Fruit fly (Drosophila melanogaster): ENCODE data around the gene RpL32.

The RpL32 gene

DNA sequence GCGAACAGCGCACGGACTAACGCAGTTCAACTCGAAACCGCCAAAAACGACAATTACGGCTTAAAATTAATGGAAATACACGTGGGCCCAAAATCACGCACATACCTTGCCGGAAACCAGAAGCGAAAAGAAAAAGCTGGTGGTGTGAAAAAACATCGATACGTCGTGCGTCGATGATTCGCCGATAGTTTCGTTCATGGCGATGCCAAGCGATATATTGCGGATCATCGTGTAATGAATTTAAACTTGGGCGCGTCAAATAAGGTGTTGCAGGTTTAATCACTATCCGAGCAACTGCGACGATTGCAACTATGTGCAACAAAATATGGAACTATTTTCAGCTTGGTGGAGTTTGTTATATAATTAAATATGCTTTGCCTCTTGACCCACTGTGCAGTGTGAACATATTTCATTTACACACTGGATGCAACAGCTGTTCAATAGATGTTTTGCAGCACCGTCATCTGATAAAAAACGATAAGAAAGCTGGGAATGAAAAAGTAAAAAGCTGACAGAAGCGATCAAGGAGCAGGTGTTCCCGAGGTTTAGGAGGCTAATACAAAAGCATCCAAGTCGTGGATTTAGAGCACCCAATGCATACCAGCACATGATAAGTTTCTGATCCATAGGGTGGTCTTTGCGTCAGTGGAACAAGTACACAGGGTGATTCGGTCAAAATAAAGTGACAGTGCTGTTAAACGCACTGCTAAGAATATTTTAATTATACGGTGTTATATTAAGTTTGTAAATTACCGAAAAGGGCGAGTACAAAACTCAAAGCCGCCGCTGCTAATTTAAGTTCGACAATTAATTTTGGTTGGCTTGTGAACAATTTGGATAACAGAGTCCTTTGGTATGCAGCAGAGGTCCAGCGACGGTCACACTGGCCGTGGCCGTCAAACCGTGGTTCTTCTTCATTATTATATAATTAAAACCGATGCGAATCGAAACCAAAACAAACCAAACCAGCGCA lies at the start of gene RpL32, which contains the start of gene CG7943:
Gene RpL32 (minus strand): TSS at position 133 of the 973 bp plus-strand sequence.
Gene CG7943 (plus strand): TSS at position 442 of the 973 bp plus-strand sequence.
- TF ChIP-seq Sin3A (optimal IDR thresholded peaks at IDR 0.05) (no peak), insv (optimal IDR thresholded peaks at IDR 0.05) (no peak), Myc (optimal IDR thresholded peaks at IDR 0.05) (no peak), ttk (optimal IDR thresholded peaks at IDR 0.05) (no peak), h (optimal IDR thresholded peaks at IDR 0.05) (no peak), psq (optimal IDR thresholded peaks at IDR 0.05) (no peak)

DNA sequence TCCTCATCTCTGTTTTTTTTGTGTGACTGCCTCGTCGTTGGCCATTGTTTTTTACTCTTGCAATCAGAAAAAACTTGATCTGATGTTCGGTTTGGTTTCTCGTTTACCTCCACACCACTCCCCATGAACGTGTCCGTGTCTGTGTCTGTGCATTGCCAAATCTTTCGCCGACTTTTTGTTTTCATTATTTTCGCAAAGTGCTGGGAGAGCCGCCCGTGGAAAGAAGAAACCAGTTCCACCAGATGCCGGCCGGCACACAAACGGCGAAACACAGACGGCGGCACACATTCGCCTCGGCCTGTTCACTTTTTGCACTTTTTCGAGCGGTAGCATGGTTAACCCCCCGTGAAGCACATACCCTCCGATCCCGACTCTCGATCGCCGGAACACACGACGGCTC lies 49.4 kb upstream of the RpL32 start:
- TF ChIP-seq Myc (optimal IDR thresholded peaks at IDR 0.05) (no peak), ttk (optimal IDR thresholded peaks at IDR 0.05) (no peak), Sin3A (optimal IDR thresholded peaks at IDR 0.05) (no peak), psq (optimal IDR thresholded peaks at IDR 0.05) (no peak), h (optimal IDR thresholded peaks at IDR 0.05) (no peak), insv (optimal IDR thresholded peaks at IDR 0.05) (no peak)

DNA sequence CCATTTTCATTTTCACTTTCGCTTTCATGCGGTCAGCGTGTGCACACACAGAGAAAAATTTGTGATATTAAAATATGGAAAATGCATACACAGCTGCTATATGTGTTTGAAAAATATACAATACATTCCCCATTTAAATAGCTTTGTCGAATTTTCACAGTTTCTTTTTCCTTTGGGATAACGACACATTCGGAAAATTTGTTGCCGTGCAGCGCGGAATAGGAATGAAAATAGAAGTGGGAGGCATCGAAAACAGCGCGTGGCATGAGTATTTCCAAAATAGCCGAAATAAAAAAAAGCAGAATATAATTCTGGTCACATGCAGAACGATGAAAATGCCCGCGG lies 46.7 kb upstream of the RpL32 start:
- TF ChIP-seq ttk (optimal IDR thresholded peaks at IDR 0.05) = no peak
- no peak for TF ChIP-seq Sin3A (optimal IDR thresholded peaks at IDR 0.05)
- no peak for TF ChIP-seq psq (optimal IDR thresholded peaks at IDR 0.05)
- no peak for TF ChIP-seq Myc (optimal IDR thresholded peaks at IDR 0.05)
- TF ChIP-seq h (optimal IDR thresholded peaks at IDR 0.05) = no peak
- TF ChIP-seq insv (optimal IDR thresholded peaks at IDR 0.05) = no peak

DNA sequence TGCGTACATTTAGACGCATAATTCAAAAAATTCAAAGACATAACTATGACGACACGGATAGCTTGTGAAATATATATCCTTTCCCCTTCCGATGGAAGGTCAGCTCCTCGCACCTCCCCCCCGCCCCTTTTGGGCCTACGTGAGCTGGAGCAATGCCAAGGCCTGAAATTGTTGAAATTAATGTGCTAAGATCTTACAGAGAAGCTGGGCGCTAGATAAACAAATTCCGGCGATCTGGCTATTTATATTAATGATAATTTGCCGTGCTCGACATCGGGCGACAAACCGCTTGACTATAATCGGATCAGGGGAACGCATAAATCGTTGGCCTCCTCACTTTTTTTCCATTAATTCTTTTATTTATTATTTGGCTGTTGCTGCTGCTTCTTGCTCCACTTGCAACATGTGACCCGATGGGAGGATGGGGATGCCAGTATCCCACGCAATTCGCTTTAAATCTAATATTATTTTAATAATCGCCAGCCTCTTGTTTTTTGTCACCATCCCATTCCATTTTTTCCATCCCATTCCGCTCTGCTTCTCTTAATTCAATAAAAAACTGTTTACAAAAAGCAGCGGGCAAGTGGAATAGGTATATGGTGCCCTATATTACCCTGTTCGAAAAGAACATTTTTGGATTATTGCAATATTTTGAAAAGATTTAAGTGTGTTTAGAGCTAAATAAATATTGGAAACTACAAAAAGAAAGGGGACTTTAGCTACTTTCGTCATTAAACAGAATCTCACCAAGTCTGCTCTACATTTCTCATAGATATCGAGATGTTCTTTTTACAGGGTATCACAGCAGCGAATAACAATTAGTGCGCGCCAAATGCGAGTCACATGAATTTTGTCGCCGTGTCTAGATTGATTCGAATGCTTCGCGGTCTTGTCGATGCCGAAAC lies 46.1 kb upstream of the RpL32 start:
- TF ChIP-seq ttk (optimal IDR thresholded peaks at IDR 0.05) (no peak), insv (optimal IDR thresholded peaks at IDR 0.05) (no peak), psq (optimal IDR thresholded peaks at IDR 0.05) (no peak), Myc (optimal IDR thresholded peaks at IDR 0.05) (no peak), Sin3A (optimal IDR thresholded peaks at IDR 0.05) (no peak), h (optimal IDR thresholded peaks at IDR 0.05) (no peak)

DNA sequence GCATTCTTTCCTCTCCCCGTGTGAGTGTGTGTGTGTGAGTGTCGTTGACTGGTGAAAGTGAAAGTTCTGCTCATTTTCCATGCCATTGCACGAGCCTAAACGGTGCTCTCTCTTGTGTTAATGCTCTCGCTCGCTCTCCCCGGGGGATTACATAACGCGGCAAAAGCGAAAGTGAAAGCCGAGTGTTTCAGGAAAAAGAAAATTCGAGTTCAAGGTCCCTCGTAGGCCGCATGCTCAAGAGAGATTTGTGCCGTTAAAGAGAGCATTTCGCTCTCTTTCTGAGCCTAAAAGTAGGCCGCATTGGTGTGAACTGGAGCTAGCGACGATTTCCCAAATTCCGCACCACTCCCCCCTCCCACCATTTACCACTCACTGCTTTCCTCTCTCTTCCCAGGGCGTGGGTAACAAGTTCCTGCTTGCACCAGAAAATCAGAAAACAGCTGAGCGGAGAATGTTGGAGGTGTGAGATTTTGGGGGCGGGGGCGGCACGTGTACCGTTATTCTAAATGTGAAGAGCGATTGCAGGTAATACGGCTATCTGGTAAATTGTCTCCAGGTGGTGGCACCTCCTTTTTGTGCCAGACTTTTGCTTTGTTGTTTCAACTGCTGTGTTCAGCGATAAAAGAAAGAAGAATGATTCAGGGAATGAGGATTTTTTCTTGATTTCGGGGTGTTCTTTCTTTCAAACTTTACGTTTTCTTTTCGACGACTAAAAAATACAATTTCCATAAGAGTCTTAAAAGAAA lies 44.5 kb upstream of the RpL32 start:
- TF ChIP-seq Myc (optimal IDR thresholded peaks at IDR 0.05) = no peak
- no peak for TF ChIP-seq insv (optimal IDR thresholded peaks at IDR 0.05)
- TF ChIP-seq Sin3A (optimal IDR thresholded peaks at IDR 0.05) = no peak
- no peak for TF ChIP-seq psq (optimal IDR thresholded peaks at IDR 0.05)
- TF ChIP-seq h (optimal IDR thresholded peaks at IDR 0.05) = no peak
- no peak for TF ChIP-seq ttk (optimal IDR thresholded peaks at IDR 0.05)

DNA sequence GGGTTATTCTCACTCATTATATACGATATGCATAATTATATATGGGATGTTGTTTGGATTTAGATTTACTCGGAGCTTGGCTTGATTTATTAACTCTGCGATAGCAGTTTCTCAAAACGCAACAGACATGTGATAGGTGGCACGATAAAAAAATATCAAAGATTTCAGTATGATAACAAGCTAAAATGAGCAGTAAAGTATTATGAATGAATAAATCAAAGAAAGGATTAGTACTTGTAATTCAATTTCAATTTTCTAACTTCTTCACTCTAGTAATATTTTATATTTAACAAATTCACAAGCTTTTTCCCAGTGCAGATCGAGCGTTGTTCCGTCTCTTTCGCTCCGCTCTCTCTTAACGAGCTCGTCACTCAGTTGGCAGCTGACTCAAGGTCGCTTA lies 38.2 kb upstream of the RpL32 start:
- no peak for TF ChIP-seq psq (optimal IDR thresholded peaks at IDR 0.05)

DNA sequence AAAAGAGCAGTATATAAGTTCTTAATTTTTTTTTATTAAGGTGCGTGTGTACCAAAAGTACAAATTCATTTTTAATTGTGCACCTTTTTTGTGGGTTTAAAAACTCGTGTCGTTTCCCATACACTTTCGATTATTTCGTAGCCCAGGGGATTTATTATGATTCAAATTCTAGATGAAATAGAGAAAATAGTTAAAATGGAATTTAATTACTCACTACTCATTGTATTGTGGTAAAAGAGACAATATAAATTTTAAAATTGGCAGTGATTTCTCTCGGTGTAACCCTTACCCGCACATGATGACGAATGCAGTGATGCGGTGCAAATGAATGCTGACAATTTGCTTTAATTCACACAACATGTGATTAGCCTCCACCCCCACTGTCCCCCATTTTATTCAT lies 37.3 kb upstream of the RpL32 start:
- TF ChIP-seq Myc (optimal IDR thresholded peaks at IDR 0.05) = no peak
- TF ChIP-seq Sin3A (optimal IDR thresholded peaks at IDR 0.05) = no peak
- no peak for TF ChIP-seq h (optimal IDR thresholded peaks at IDR 0.05)
- no peak for TF ChIP-seq ttk (optimal IDR thresholded peaks at IDR 0.05)
- TF ChIP-seq insv (optimal IDR thresholded peaks at IDR 0.05) = no peak
- TF ChIP-seq psq (optimal IDR thresholded peaks at IDR 0.05) = no peak

DNA sequence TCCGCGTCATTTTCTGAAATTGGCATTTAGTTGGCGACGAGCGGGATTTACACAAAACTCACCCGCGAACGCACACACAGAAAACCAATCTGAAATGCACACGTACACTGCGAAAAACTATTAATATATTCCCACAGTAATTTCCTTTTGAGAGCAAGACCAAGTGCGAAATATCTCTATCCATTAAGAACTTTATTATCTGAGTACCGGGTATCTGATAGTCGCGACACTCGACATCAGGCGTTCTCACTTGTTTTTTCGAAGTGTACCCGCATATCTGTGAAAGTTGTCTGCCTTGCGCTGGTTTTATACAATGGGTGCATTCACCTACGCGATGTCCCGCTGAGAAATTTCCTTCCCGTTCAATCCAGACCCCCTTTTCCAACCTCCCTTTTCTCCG lies 30.1 kb upstream of the RpL32 start:
- TF ChIP-seq insv (optimal IDR thresholded peaks at IDR 0.05) (no peak), ttk (optimal IDR thresholded peaks at IDR 0.05) (no peak), psq (optimal IDR thresholded peaks at IDR 0.05) (no peak), h (optimal IDR thresholded peaks at IDR 0.05) (no peak), Sin3A (optimal IDR thresholded peaks at IDR 0.05) (no peak), Myc (optimal IDR thresholded peaks at IDR 0.05) (no peak)

DNA sequence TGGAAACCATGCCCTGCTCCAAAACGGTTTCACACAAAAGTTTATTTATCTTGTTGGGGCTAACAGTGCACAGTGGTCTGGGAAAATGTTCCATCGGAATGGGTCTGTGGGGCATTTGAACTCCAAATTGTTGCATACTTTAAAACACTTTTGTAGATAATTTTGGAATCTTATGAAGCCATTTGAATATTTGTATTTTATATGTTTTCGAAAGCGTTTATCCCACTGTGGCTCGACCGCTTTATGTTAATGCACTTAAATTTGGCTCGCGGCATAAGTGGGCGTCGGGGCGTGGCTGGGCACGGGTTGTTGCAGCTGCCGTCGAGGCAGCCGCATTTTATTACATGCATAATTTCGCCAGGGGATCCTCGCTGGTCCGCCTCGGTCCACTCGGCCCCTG lies 25.9 kb upstream of the RpL32 start:
- no peak for TF ChIP-seq ttk (optimal IDR thresholded peaks at IDR 0.05)

DNA sequence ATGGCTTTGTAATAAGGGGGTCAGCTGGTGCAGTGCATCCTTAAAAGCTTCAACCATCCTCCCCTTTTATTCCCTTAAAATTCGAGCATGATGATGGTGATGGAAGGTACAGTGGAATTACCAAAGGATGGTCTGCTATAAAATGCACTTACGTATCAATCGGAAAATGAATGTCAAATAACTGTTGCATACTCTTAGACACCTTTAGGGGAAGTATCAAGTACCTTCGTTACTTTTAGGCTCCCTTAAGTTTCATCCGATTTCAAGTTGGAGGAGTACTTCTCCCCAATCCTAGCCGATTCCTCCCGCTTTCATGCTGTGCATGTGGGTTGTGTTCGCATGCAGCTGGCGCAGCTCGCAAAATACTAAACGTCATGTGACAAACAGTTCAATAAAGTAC lies 24.2 kb upstream of the RpL32 start:
- TF ChIP-seq psq (optimal IDR thresholded peaks at IDR 0.05) (no peak), insv (optimal IDR thresholded peaks at IDR 0.05) (no peak), ttk (optimal IDR thresholded peaks at IDR 0.05) (no peak), Myc (optimal IDR thresholded peaks at IDR 0.05) (no peak), Sin3A (optimal IDR thresholded peaks at IDR 0.05) (no peak), h (optimal IDR thresholded peaks at IDR 0.05) (no peak)

DNA sequence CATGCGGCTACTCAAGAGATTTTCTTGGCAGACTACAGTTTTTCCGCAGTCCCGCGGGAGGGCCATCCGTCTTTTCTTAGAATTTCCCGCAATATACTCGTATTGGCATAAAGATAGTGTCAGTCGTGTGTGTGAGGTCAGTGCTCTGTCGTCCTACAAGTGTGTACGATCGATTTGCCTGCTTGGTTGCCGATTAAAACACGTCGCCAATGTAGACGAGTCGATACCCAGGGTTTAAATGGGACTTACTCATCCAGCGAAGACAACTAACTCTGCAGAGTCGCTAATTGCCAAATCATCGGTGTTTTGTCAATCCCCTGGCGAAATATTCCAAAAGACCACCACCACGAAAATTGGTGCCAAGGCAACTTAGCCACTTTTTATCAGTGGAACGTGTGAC lies 20.0 kb upstream of the RpL32 start:
- TF ChIP-seq Sin3A (optimal IDR thresholded peaks at IDR 0.05) (no peak), ttk (optimal IDR thresholded peaks at IDR 0.05) (no peak), h (optimal IDR thresholded peaks at IDR 0.05) (no peak), psq (optimal IDR thresholded peaks at IDR 0.05) (no peak), insv (optimal IDR thresholded peaks at IDR 0.05) (no peak), Myc (optimal IDR thresholded peaks at IDR 0.05) (no peak)

DNA sequence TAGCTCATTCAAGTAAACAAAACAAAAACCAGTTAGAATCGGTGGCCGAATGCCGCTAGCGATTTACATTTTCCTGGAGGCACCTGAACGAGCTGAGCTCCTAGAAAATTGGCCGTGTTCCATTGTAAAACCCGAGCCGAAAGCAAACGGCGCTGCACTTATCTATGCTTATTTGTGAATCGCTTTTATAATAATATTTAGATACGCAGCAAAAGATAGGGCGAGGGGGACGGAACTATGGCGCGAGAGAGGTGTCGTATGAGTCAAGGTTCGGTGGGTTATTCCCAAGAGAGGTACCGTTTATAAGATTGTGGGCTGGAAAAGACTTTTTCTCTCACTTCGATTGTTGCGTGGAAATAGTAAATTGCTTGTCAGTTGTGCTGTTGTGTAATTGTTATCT lies 17.7 kb upstream of the RpL32 start:
- no peak for TF ChIP-seq Sin3A (optimal IDR thresholded peaks at IDR 0.05)
- TF ChIP-seq h (optimal IDR thresholded peaks at IDR 0.05) = no peak
- no peak for TF ChIP-seq psq (optimal IDR thresholded peaks at IDR 0.05)
- TF ChIP-seq insv (optimal IDR thresholded peaks at IDR 0.05) = no peak
- TF ChIP-seq ttk (optimal IDR thresholded peaks at IDR 0.05) = no peak
- no peak for TF ChIP-seq Myc (optimal IDR thresholded peaks at IDR 0.05)

Measured in Kc167 (cell line).